Worm (Caenorhabditis elegans) whole organism, young adult: ENCODE measurements around the gene F46F5.11.

Experiments
- B0336.3 ChIP-seq: fragments of 200-800 bp; sonication (Bioruptor generic); IDR thresholded peaks from 2 replicates; pipeline ENCODE4 v1.3.6; 2022; ENCODE audit warnings: missing genetic modification characterization, missing compliant biosample characterization
- C17E4.6 ChIP-seq: fragments of 200-800 bp; sonication (Bioruptor generic); IDR thresholded peaks from 2 replicates; pipeline ENCODE4 v1.3.6; 2022; ENCODE audit warnings: missing genetic modification reagents, missing genetic modification characterization, missing compliant biosample characterization
- F39B2.1 ChIP-seq: fragments of 200-800 bp; sonication (Bioruptor generic); IDR thresholded peaks from 2 replicates; pipeline ENCODE4 v1.3.6; 2022; ENCODE audit warnings: missing genetic modification reagents, missing genetic modification characterization, missing compliant biosample characterization
- F52B5.7 ChIP-seq: sonication (generic microtip); optimal IDR thresholded peaks from 2 replicates; lab custom pipeline; 2016; ENCODE audit warnings: mild to moderate bottlenecking, missing genetic modification characterization, missing compliant biosample characterization
- F55B11.4 ChIP-seq: sonication (generic microtip); optimal IDR thresholded peaks from 2 replicates; lab custom pipeline; 2016; ENCODE audit warnings: missing compliant biosample characterization, missing genetic modification characterization, borderline replicate concordance; ENCODE audit not compliant: insufficient read depth
- K11D2.4 ChIP-seq: fragments of 200-800 bp; sonication (Bioruptor generic); IDR thresholded peaks from 2 replicates; pipeline ENCODE4 v1.3.6; 2022; ENCODE audit warnings: missing genetic modification reagents, missing genetic modification characterization, missing compliant biosample characterization
- T07F8.4 ChIP-seq: sonication (generic microtip); optimal IDR thresholded peaks from 2 replicates; lab custom pipeline; 2016; ENCODE audit warnings: mild to moderate bottlenecking, missing genetic modification characterization, moderate library complexity, missing compliant biosample characterization
- Y95B8A.8 ChIP-seq: fragments of 200-800 bp; sonication (Bioruptor generic); IDR thresholded peaks from 2 replicates; pipeline ENCODE4 v1.3.6; 2022; ENCODE audit warnings: missing genetic modification reagents, missing genetic modification characterization, missing compliant biosample characterization
- aptf-2 ChIP-seq: fragments of 200-800 bp; sonication (Bioruptor generic); conservative IDR thresholded peaks from 2 replicates; pipeline ENCODE4 v1.3.6; 2022; ENCODE audit warnings: missing genetic modification reagents, missing genetic modification characterization, missing compliant biosample characterization
- athp-1 ChIP-seq: sonication (generic microtip); optimal IDR thresholded peaks from 2 replicates; lab custom pipeline; 2017; ENCODE audit warnings: mild to moderate bottlenecking, missing genetic modification characterization, missing compliant biosample characterization
- bed-1 ChIP-seq: fragments of 200-800 bp; sonication (Bioruptor generic); IDR thresholded peaks from 2 replicates; pipeline ENCODE4 v1.3.6; 2022; ENCODE audit warnings: missing genetic modification reagents, missing genetic modification characterization, missing compliant biosample characterization
- cebp-1 ChIP-seq, 2 experiments: fragments of 200-800 bp in 1 of 2; sonication (Bioruptor generic) in 1 of 2; sonication (generic microtip) in 1 of 2; IDR thresholded peaks in 1 of 2; optimal IDR thresholded peaks in 1 of 2; 2 replicates each; pipeline versions ENCODE4 v1.3.6 to Lab custom; 2017 to 2022; ENCODE audit warnings: missing compliant biosample characterization in 2 of 2, missing genetic modification characterization in 2 of 2, mild to moderate bottlenecking in 1 of 2, missing genetic modification reagents in 1 of 2, moderate library complexity in 1 of 2
- ceh-100 ChIP-seq: fragments of 200-800 bp; sonication (Bioruptor generic); IDR thresholded peaks from 2 replicates; pipeline ENCODE4 v1.3.6; 2022; ENCODE audit warnings: missing genetic modification reagents, missing genetic modification characterization, missing compliant biosample characterization
- ceh-40 ChIP-seq: fragments of 200-800 bp; sonication (Bioruptor generic); IDR thresholded peaks from 2 replicates; pipeline ENCODE4 v1.3.6; 2022; ENCODE audit warnings: missing genetic modification characterization, missing compliant biosample characterization
- ceh-91 ChIP-seq: fragments of 200-800 bp; sonication (Bioruptor generic); IDR thresholded peaks from 2 replicates; pipeline ENCODE4 v1.3.6; 2022; ENCODE audit warnings: missing genetic modification reagents, missing genetic modification characterization, missing compliant biosample characterization
- egrh-3 ChIP-seq: fragments of 200-800 bp; sonication (Bioruptor generic); IDR thresholded peaks from 2 replicates; pipeline ENCODE4 v1.3.6; 2022; ENCODE audit warnings: missing genetic modification reagents, missing genetic modification characterization, missing compliant biosample characterization
- hsf-1 ChIP-seq: fragments of 200-800 bp; sonication (Bioruptor generic); IDR thresholded peaks from 2 replicates; pipeline ENCODE4 v1.3.6; 2022; ENCODE audit warnings: missing genetic modification reagents, missing genetic modification characterization, missing compliant biosample characterization
- lir-1 ChIP-seq: fragments of 200-800 bp; sonication (Bioruptor generic); conservative IDR thresholded peaks from 2 replicates; pipeline ENCODE4 v1.3.6; 2022; ENCODE audit warnings: missing genetic modification reagents, missing genetic modification characterization, missing compliant biosample characterization
- madf-10 ChIP-seq: sonication (generic microtip); optimal IDR thresholded peaks from 2 replicates; lab custom pipeline; 2016; ENCODE audit warnings: mild to moderate bottlenecking, missing genetic modification characterization, missing compliant biosample characterization
- madf-3 ChIP-seq: fragments of 200-800 bp; sonication (Bioruptor generic); IDR thresholded peaks from 2 replicates; pipeline ENCODE4 v1.3.6; 2022; ENCODE audit warnings: missing genetic modification reagents, missing genetic modification characterization, missing compliant biosample characterization
- madf-6 ChIP-seq: fragments of 200-800 bp; sonication (Bioruptor generic); IDR thresholded peaks from 2 replicates; pipeline ENCODE4 v1.3.6; 2022; ENCODE audit warnings: missing genetic modification reagents, missing genetic modification characterization, missing compliant biosample characterization
- mel-28 ChIP-seq: sonication (generic microtip); optimal IDR thresholded peaks from 2 replicates; lab custom pipeline; 2016; ENCODE audit warnings: borderline replicate concordance, mild to moderate bottlenecking, missing genetic modification characterization, missing compliant biosample characterization
- nfya-1 ChIP-seq: sonication (generic microtip); optimal IDR thresholded peaks from 2 replicates; lab custom pipeline; 2017; ENCODE audit warnings: antibody characterized with exemption, missing compliant biosample characterization, missing genetic modification characterization, borderline replicate concordance; ENCODE audit not compliant: insufficient read depth
- nhr-179 ChIP-seq: sonication (generic microtip); optimal IDR thresholded peaks from 2 replicates; lab custom pipeline; 2016; ENCODE audit warnings: mild to moderate bottlenecking, missing genetic modification characterization, missing compliant biosample characterization
- nhr-90 ChIP-seq: sonication (generic microtip); optimal IDR thresholded peaks from 2 replicates; lab custom pipeline; 2016; ENCODE audit warnings: missing genotype, mild to moderate bottlenecking, missing genetic modification characterization, missing compliant biosample characterization
- rec-8 ChIP-seq, 2 experiments: sonication (generic microtip); optimal IDR thresholded peaks; 2 replicates each; lab custom pipeline; 2016; ENCODE audit warnings: mild to moderate bottlenecking in 2 of 2, missing genetic modification characterization in 2 of 2, missing genetic modification reagents in 2 of 2, missing genotype in 2 of 2, missing biosample characterization in 1 of 2, missing compliant biosample characterization in 1 of 2, moderate library complexity in 1 of 2
- snpc-3.4 ChIP-seq: sonication (generic microtip); optimal IDR thresholded peaks from 2 replicates; lab custom pipeline; 2017; ENCODE audit warnings: missing genetic modification characterization, mild to moderate bottlenecking, missing compliant biosample characterization, antibody characterized with exemption, moderate library complexity, missing genotype, missing genetic modification reagents
- tbp1 ChIP-seq: fragments of 200-800 bp; sonication (Bioruptor generic); optimal IDR thresholded peaks from 2 replicates; lab custom pipeline; 2018; ENCODE audit warnings: mild to moderate bottlenecking, missing genetic modification characterization, missing compliant biosample characterization
- unc-130 ChIP-seq: sonication (generic microtip); optimal IDR thresholded peaks from 2 replicates; lab custom pipeline; 2016; ENCODE audit warnings: missing genetic modification reagents, missing genetic modification characterization, missing compliant biosample characterization
- zfh-2 ChIP-seq: fragments of 200-800 bp; sonication (Bioruptor generic); conservative IDR thresholded peaks from 2 replicates; pipeline ENCODE4 v1.3.6; 2022; ENCODE audit warnings: missing genetic modification reagents, missing genetic modification characterization, missing compliant biosample characterization
- ztf-25 ChIP-seq: fragments of 200-800 bp; sonication (Bioruptor generic); IDR thresholded peaks from 2 replicates; pipeline ENCODE4 v1.3.6; 2022; ENCODE audit warnings: missing genetic modification reagents, missing genetic modification characterization, missing compliant biosample characterization
- ztf-28 ChIP-seq: fragments of 200-800 bp; sonication (Bioruptor generic); IDR thresholded peaks from 2 replicates; pipeline ENCODE4 v1.3.6; 2022; ENCODE audit warnings: missing genetic modification reagents, missing genetic modification characterization, missing compliant biosample characterization
- ztf-3 ChIP-seq: fragments of 200-800 bp; sonication (Bioruptor generic); optimal IDR thresholded peaks from 2 replicates; lab custom pipeline; 2018; ENCODE audit warnings: mild to moderate bottlenecking, missing genetic modification characterization, missing compliant biosample characterization

Gene F46F5.11

ce11 chrII:840131-840530 lies 31.6 kb downstream of the F46F5.11 start, which contains the start of gene clc-33:
TSS of gene clc-33 (plus strand) at chrII:840431.
- no peak for TF ChIP-seq madf-3 (GFP tag; lab: Robert Waterston, UW)
- TF ChIP-seq ztf-25 (GFP tag; lab: Robert Waterston, UW): no peak
- no peak for TF ChIP-seq madf-6
- no peak for TF ChIP-seq mel-28 (tag; lab: Kevin White, UChicago)
- no peak for TF ChIP-seq nhr-179
- no peak for TF ChIP-seq ceh-100
- no peak for TF ChIP-seq egrh-3 (GFP tag; lab: Robert Waterston, UW)
- no peak for TF ChIP-seq cebp-1 (GFP tag; IDR thresholded peaks at IDR 0.05; lab: Robert Waterston, UW)
- no peak for TF ChIP-seq cebp-1 (tag; optimal IDR thresholded peaks at IDR 0.05; lab: Kevin White, UChicago)
- no peak for TF ChIP-seq ceh-40 (GFP tag; lab: Robert Waterston, UW)
- no peak for TF ChIP-seq nfya-1 (tag; lab: Kevin White, UChicago)
- TF ChIP-seq rec-8 (tag; optimal IDR thresholded peaks at IDR 0.05; lab: Kevin White, UChicago): no peak
- TF ChIP-seq nhr-90 (tag; lab: Kevin White, UChicago): no peak
- TF ChIP-seq, all 124 proteins: peak for 0

ce11 chrII:843971-844370 lies 35.4 kb downstream of the F46F5.11 start, which contains the start of gene F28A10.4:
TSS of gene F28A10.4 (plus strand) at chrII:844271.
- TF ChIP-seq C17E4.6 (GFP tag; lab: Robert Waterston, UW): no peak
- no peak for TF ChIP-seq F55B11.4 (tag; lab: Kevin White, UChicago)
- no peak for TF ChIP-seq ztf-28 (GFP tag; lab: Robert Waterston, UW)
- no peak for TF ChIP-seq bed-1 (GFP tag; lab: Robert Waterston, UW)
- no peak for TF ChIP-seq hsf-1 (GFP tag; lab: Robert Waterston, UW)
- TF ChIP-seq zfh-2 (GFP tag; lab: Robert Waterston, UW): no peak
- no peak for TF ChIP-seq B0336.3 (GFP tag; lab: Robert Waterston, UW)
- TF ChIP-seq unc-130 (GFP tag; lab: Kevin White, UChicago): no peak
- no peak for TF ChIP-seq nhr-90 (tag; lab: Kevin White, UChicago)
- TF ChIP-seq snpc-3.4 (tag; lab: Kevin White, UChicago): no peak
- TF ChIP-seq, all 124 proteins: peak for 0

- TF ChIP-seq F52B5.7: no peak
- TF ChIP-seq ztf-28 (GFP tag; lab: Robert Waterston, UW): no peak
- no peak for TF ChIP-seq K11D2.4 (GFP tag; lab: Robert Waterston, UW)
- TF ChIP-seq lir-1: no peak
- no peak for TF ChIP-seq athp-1
- no peak for TF ChIP-seq ceh-91 (GFP tag; lab: Robert Waterston, UW)
- no peak for TF ChIP-seq ceh-100
- TF ChIP-seq tbp1 (GFP tag; lab: Kevin White, UChicago): no peak
- no peak for TF ChIP-seq T07F8.4 (tag; lab: Kevin White, UChicago)
- TF ChIP-seq F39B2.1 (GFP tag; lab: Robert Waterston, UW): no peak
- TF ChIP-seq nhr-179: no peak
- TF ChIP-seq madf-10 (tag; lab: Kevin White, UChicago): no peak
- no peak for TF ChIP-seq aptf-2 (GFP tag; lab: Robert Waterston, UW)
- TF ChIP-seq Y95B8A.8 (GFP tag; lab: Robert Waterston, UW): no peak
- TF ChIP-seq ztf-3 (GFP tag; lab: Kevin White, UChicago): no peak
- TF ChIP-seq ztf-25 (GFP tag; lab: Robert Waterston, UW): no peak
These were observed 37.1 kb downstream of the F46F5.11 start, which contains the start of gene F28A10.7 for ce11 chrII:845618-846017. TSS of gene F28A10.7 (minus strand) at chrII:845718.
